Worm (Caenorhabditis elegans): Measurements from ENCODE around the gene C41H7.9.

DNA sequence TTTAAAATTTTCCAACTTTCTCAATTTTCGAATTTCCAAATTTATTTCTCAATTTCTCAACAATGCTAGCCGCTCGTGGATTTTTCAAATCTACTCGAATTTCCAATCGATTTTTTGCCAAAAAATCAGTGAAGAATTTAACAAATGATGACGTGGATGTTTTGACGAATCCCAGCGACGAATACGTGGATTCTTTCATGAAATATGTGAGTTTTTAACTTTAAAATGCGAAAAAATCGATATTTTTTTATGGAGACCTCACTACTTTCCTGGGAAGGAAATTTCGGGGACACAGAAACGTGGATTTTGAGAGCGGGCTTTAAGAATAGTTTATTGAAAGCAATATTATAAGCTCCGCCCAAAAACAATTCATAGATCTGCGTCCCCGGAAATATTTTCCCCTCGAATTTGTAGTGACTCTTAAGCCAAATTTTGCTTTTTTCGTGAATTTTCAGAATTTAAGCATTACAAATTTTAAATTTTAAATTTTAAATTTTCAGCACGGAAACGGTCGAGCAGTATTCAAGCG lies 20.4 kb downstream of the C41H7.9 start, which contains the start of gene K08A2.2:
- TF ChIP-seq elt-3 (tag; optimal IDR thresholded peaks at IDR 0.05) (no peak), snpc-4 (tag; optimal IDR thresholded peaks at IDR 0.05) (no peak), aly-2 (tag; optimal IDR thresholded peaks at IDR 0.05) (no peak), ZK546.5 (tag; optimal IDR thresholded peaks at IDR 0.05) (no peak), dmd-4 (tag; optimal IDR thresholded peaks at IDR 0.05) (no peak), fos-1 (tag; optimal IDR thresholded peaks at IDR 0.05) (no peak), nhr-23 (tag; optimal IDR thresholded peaks at IDR 0.05) (no peak), nhr-25 (tag; optimal IDR thresholded peaks at IDR 0.05) (no peak), ama-1 (optimal IDR thresholded peaks at IDR 0.05) (no peak), R02D3.7 (tag; optimal IDR thresholded peaks at IDR 0.05) (no peak), ztf-11 (tag; optimal IDR thresholded peaks at IDR 0.05) (no peak), lin-39 (tag; optimal IDR thresholded peaks at IDR 0.05) (no peak), lsy-2 (tag; optimal IDR thresholded peaks at IDR 0.05) (no peak), nhr-237 (tag; optimal IDR thresholded peaks at IDR 0.05) (no peak)

Measured in whole organism, L2 larva.